Fruit fly (Drosophila melanogaster) whole organism, embryonic: ENCODE measurements around the gene CG10804.
A peak's percentile ranks its signal among the peaks of the same experiment; 100 is the strongest.

Experiments used
- C15 ChIP-seq: fragments of 200-800 bp; sonication (Bioruptor generic); IDR thresholded peaks from 3 replicates; pipeline ENCODE4 v1.3.6; 2022; ENCODE audit warnings: missing biosample characterization, missing genetic modification characterization
- CG10462 ChIP-seq: fragments of 200-800 bp; sonication (Bioruptor generic); optimal IDR thresholded peaks from 2 replicates; lab custom pipeline; 2016; ENCODE audit warnings: missing biosample characterization, missing genetic modification characterization
- CG10565 ChIP-seq: fragments of 200-800 bp; sonication (Bioruptor generic); optimal IDR thresholded peaks from 3 replicates; lab custom pipeline; 2016; ENCODE audit warnings: missing biosample characterization, mild to moderate bottlenecking, missing genetic modification characterization
- CG12104 ChIP-seq: fragments of 200-800 bp; sonication (Bioruptor generic); optimal IDR thresholded peaks from 3 replicates; lab custom pipeline; 2016; ENCODE audit warnings: missing biosample characterization, missing genetic modification characterization
- CG12391 ChIP-seq: fragments of 200-800 bp; sonication (Bioruptor generic); optimal IDR thresholded peaks from 3 replicates; lab custom pipeline; 2018; ENCODE audit warnings: missing biosample characterization, mild to moderate bottlenecking, missing genetic modification characterization, moderate library complexity
- CG12942 ChIP-seq: fragments of 200-800 bp; sonication (Bioruptor generic); optimal IDR thresholded peaks from 3 replicates; lab custom pipeline; 2016; ENCODE audit warnings: missing biosample characterization, missing genetic modification characterization
- CG17912 ChIP-seq: fragments of 200-800 bp; sonication (Bioruptor generic); optimal IDR thresholded peaks from 2 replicates; lab custom pipeline; 2018; ENCODE audit warnings: missing biosample characterization, mild to moderate bottlenecking, missing genetic modification characterization
- CG1792 ChIP-seq: fragments of 200-800 bp; sonication (Bioruptor generic); optimal IDR thresholded peaks from 2 replicates; lab custom pipeline; 2016; ENCODE audit warnings: missing biosample characterization, missing genetic modification characterization
- CG2116 ChIP-seq: fragments of 200-800 bp; sonication (Bioruptor generic); optimal IDR thresholded peaks from 3 replicates; lab custom pipeline; 2018; ENCODE audit warnings: missing biosample characterization, mild to moderate bottlenecking, missing genetic modification characterization
- CG2202 ChIP-seq: fragments of 200-800 bp; sonication (Bioruptor generic); optimal IDR thresholded peaks from 2 replicates; lab custom pipeline; 2018; ENCODE audit warnings: missing biosample characterization, mild to moderate bottlenecking, missing genetic modification characterization
- CG32532 ChIP-seq: fragments of 200-800 bp; sonication (Bioruptor generic); IDR thresholded peaks from 2 replicates; pipeline ENCODE4 v1.3.6; 2022; ENCODE audit warnings: missing biosample characterization, missing genetic modification characterization
- CG3407 ChIP-seq: fragments of 200-800 bp; sonication (Bioruptor generic); optimal IDR thresholded peaks from 2 replicates; lab custom pipeline; 2018; ENCODE audit warnings: missing biosample characterization, mild to moderate bottlenecking, missing genetic modification characterization
- CG6683 ChIP-seq: fragments of 200-800 bp; sonication (Bioruptor generic); optimal IDR thresholded peaks from 2 replicates; lab custom pipeline; 2017; ENCODE audit warnings: missing biosample characterization, mild to moderate bottlenecking, missing genetic modification characterization, missing genetic modification reagents
- CG7987 ChIP-seq: fragments of 200-800 bp; sonication (Bioruptor generic); optimal IDR thresholded peaks from 2 replicates; lab custom pipeline; 2018; ENCODE audit warnings: missing biosample characterization, mild to moderate bottlenecking, missing genetic modification characterization, moderate library complexity
- Ets97D ChIP-seq: fragments of 200-800 bp; sonication (Bioruptor generic); optimal IDR thresholded peaks from 3 replicates; lab custom pipeline; 2016; ENCODE audit warnings: missing biosample characterization, missing genetic modification characterization
- Fer2 ChIP-seq: fragments of 200-800 bp; sonication (Bioruptor generic); optimal IDR thresholded peaks from 2 replicates; lab custom pipeline; 2018; ENCODE audit warnings: missing biosample characterization, mild to moderate bottlenecking, missing genetic modification characterization, moderate library complexity
- Jarid2 ChIP-seq: fragments of 200-800 bp; sonication (Bioruptor generic); optimal IDR thresholded peaks from 3 replicates; lab custom pipeline; 2017; ENCODE audit warnings: mild to moderate bottlenecking, missing biosample characterization, missing genetic modification reagents, missing genetic modification characterization
- Kr ChIP-seq: fragments of 200-800 bp; sonication (Bioruptor generic); optimal IDR thresholded peaks from 2 replicates; lab custom pipeline; 2017; ENCODE audit warnings: missing biosample characterization, mild to moderate bottlenecking, missing genetic modification characterization
- Mrtf ChIP-seq: fragments of 200-800 bp; sonication (Bioruptor generic); IDR thresholded peaks from 3 replicates; pipeline ENCODE4 v1.3.6; 2022; ENCODE audit warnings: missing biosample characterization, missing genetic modification characterization
- NFAT ChIP-seq: fragments of 200-800 bp; sonication (Bioruptor generic); IDR thresholded peaks from 2 replicates; pipeline ENCODE4 v1.3.6; 2022; ENCODE audit warnings: missing biosample characterization, missing genetic modification characterization
- Pdp1 ChIP-seq, 2 experiments: fragments of 200-800 bp; sonication (Bioruptor generic); optimal IDR thresholded peaks; 3 replicates each; lab custom pipeline; 2016; ENCODE audit warnings: missing biosample characterization in 2 of 2, missing genetic modification characterization in 2 of 2, mild to moderate bottlenecking in 1 of 2, moderate library complexity in 1 of 2
- Ravus ChIP-seq: fragments of 200-800 bp; sonication (Bioruptor generic); IDR thresholded peaks from 2 replicates; pipeline ENCODE4 v1.3.6; 2022; ENCODE audit warnings: missing biosample characterization, missing genetic modification characterization
- Sry-δ ChIP-seq: fragments of 200-800 bp; sonication (Bioruptor generic); optimal IDR thresholded peaks from 2 replicates; lab custom pipeline; 2016; ENCODE audit warnings: missing biosample characterization, missing genetic modification characterization
- Taf1 ChIP-seq: fragments of 200-800 bp; sonication (Bioruptor generic); IDR thresholded peaks from 2 replicates; pipeline ENCODE4 v1.3.6; 2022; ENCODE audit warnings: missing biosample characterization, missing genetic modification characterization
- ac ChIP-seq: fragments of 200-800 bp; sonication (Bioruptor generic); optimal IDR thresholded peaks from 3 replicates; lab custom pipeline; 2017; ENCODE audit warnings: missing biosample characterization, mild to moderate bottlenecking, missing genetic modification characterization
- bbx ChIP-seq: fragments of 200-800 bp; sonication (Bioruptor generic); IDR thresholded peaks from 2 replicates; pipeline ENCODE4 v1.3.6; 2022; ENCODE audit warnings: missing biosample characterization, missing genetic modification characterization; ENCODE audit not compliant: partially characterized antibody
- cad ChIP-seq: fragments of >200 bp; optimal IDR thresholded peaks from 2 replicates; lab custom pipeline; 2017; ENCODE audit warnings: missing biosample characterization, missing genetic modification characterization
- cas ChIP-seq: fragments of 200-800 bp; sonication (Bioruptor generic); IDR thresholded peaks from 2 replicates; pipeline ENCODE4 v1.3.6; 2022; ENCODE audit warnings: missing biosample characterization, missing genetic modification characterization
- crc ChIP-seq: fragments of 200-800 bp; sonication (Bioruptor generic); optimal IDR thresholded peaks from 2 replicates; lab custom pipeline; 2016; ENCODE audit warnings: missing biosample characterization, missing genetic modification characterization
- crp ChIP-seq, 2 experiments: fragments of 200-800 bp; sonication (Bioruptor generic); optimal IDR thresholded peaks; 2 replicates in 1 of 2; 3 replicates in 1 of 2; lab custom pipeline; 2017; ENCODE audit warnings: missing biosample characterization in 2 of 2, missing genetic modification characterization in 2 of 2, mild to moderate bottlenecking in 1 of 2, moderate library complexity in 1 of 2
- cwo ChIP-seq: fragments of 200-800 bp; sonication (Bioruptor generic); optimal IDR thresholded peaks from 3 replicates; lab custom pipeline; 2017; ENCODE audit warnings: missing biosample characterization, missing genetic modification characterization, mild to moderate bottlenecking, moderate library complexity, missing genetic modification reagents
- dpn ChIP-seq, 2 experiments: fragments of 200-800 bp; sonication (Bioruptor generic); optimal IDR thresholded peaks; 3 replicates each; lab custom pipeline; 2016; ENCODE audit warnings: missing biosample characterization in 2 of 2, missing genetic modification characterization in 2 of 2
- dysf ChIP-seq: fragments of 200-800 bp; sonication (Bioruptor generic); IDR thresholded peaks from 3 replicates; pipeline ENCODE4 v1.3.6; 2022; ENCODE audit warnings: missing biosample characterization, missing genetic modification characterization
- fd102C ChIP-seq: fragments of 200-800 bp; sonication (Bioruptor generic); optimal IDR thresholded peaks from 2 replicates; lab custom pipeline; 2018; ENCODE audit warnings: missing biosample characterization, mild to moderate bottlenecking, missing genetic modification characterization, moderate library complexity
- hbn ChIP-seq: fragments of 200-800 bp; sonication (Bioruptor generic); IDR thresholded peaks from 2 replicates; pipeline ENCODE4 v1.3.6; 2022; ENCODE audit warnings: missing biosample characterization, missing genetic modification characterization; ENCODE audit not compliant: partially characterized antibody
- jigr1 ChIP-seq: fragments of 200-800 bp; sonication (Bioruptor generic); IDR thresholded peaks from 3 replicates; pipeline ENCODE4 v1.3.6; 2022; ENCODE audit warnings: missing biosample characterization, missing genetic modification characterization
- nom ChIP-seq: fragments of 200-800 bp; sonication (Bioruptor generic); optimal IDR thresholded peaks from 2 replicates; lab custom pipeline; 2017; ENCODE audit warnings: missing biosample characterization, missing genetic modification characterization, mild to moderate bottlenecking, moderate library complexity, missing genetic modification reagents
- pfk ChIP-seq: fragments of 200-800 bp; sonication (Bioruptor generic); optimal IDR thresholded peaks from 2 replicates; lab custom pipeline; 2018; ENCODE audit warnings: missing biosample characterization, mild to moderate bottlenecking, missing genetic modification characterization, moderate library complexity
- pzg ChIP-seq: fragments of 200-800 bp; sonication (Bioruptor generic); optimal IDR thresholded peaks from 3 replicates; lab custom pipeline; 2018; ENCODE audit warnings: missing biosample characterization, mild to moderate bottlenecking, missing genetic modification characterization, moderate library complexity
- salm ChIP-seq: fragments of 200-800 bp; sonication (Bioruptor generic); optimal IDR thresholded peaks from 2 replicates; lab custom pipeline; 2018; ENCODE audit warnings: missing biosample characterization, mild to moderate bottlenecking, missing genetic modification characterization
- scrt ChIP-seq: fragments of 200-800 bp; sonication (Bioruptor generic); optimal IDR thresholded peaks from 2 replicates; lab custom pipeline; 2018; ENCODE audit warnings: missing biosample characterization, mild to moderate bottlenecking, missing genetic modification characterization, moderate library complexity
- sd ChIP-seq: fragments of 200-800 bp; sonication (Bioruptor generic); optimal IDR thresholded peaks from 3 replicates; lab custom pipeline; 2018; ENCODE audit warnings: missing biosample characterization, mild to moderate bottlenecking, missing genetic modification characterization, moderate library complexity
- shn ChIP-seq: fragments of 200-800 bp; sonication (Bioruptor generic); optimal IDR thresholded peaks from 3 replicates; lab custom pipeline; 2016; ENCODE audit warnings: missing biosample characterization, missing genetic modification characterization
- slp2 ChIP-seq: fragments of 200-800 bp; sonication (Bioruptor generic); optimal IDR thresholded peaks from 2 replicates; lab custom pipeline; 2016; ENCODE audit warnings: missing biosample characterization, missing genetic modification characterization
- trem ChIP-seq: fragments of 200-800 bp; optimal IDR thresholded peaks from 3 replicates; lab custom pipeline; 2019; ENCODE audit warnings: missing biosample characterization, mild to moderate bottlenecking, missing genetic modification characterization, moderate library complexity
- tx ChIP-seq: fragments of 200-800 bp; sonication (Bioruptor generic); optimal IDR thresholded peaks from 2 replicates; lab custom pipeline; 2016; ENCODE audit warnings: missing biosample characterization, missing genetic modification characterization
- unpg ChIP-seq: fragments of 200-800 bp; sonication (Bioruptor generic); optimal IDR thresholded peaks from 3 replicates; lab custom pipeline; 2018; ENCODE audit warnings: missing biosample characterization, mild to moderate bottlenecking, missing genetic modification characterization, moderate library complexity
- usp ChIP-seq: fragments of >200 bp; optimal IDR thresholded peaks from 2 replicates; lab custom pipeline; 2017; ENCODE audit warnings: missing biosample characterization, missing genetic modification characterization

CG10804 gene

dm6 chrX:3482119-3483014 is at the start of gene CG10804, which contains the start of gene CG10802 (continued):
- TF ChIP-seq CG32532 (GFP tag; lab: Robert Waterston, UW) (peak; percentile 85), Sry-δ (GFP tag; lab: Kevin White, UChicago) (peak; percentile 85), crc (GFP tag; lab: Kevin White, UChicago) (peak; percentile 26), ac (GFP tag; lab: Kevin White, UChicago) (no peak), salm (tag; lab: Kevin White, UChicago) (no peak), Taf1 (GFP tag; lab: Robert Waterston, UW) (peak; percentile 79), dpn (GFP tag; optimal IDR thresholded peaks at IDR 0.05; lab: Kevin White, UChicago) (peak; percentile 79 to 82), jigr1 (peak; percentile 57; the same call in 1 of the 3 replicates), slp2 (GFP tag; lab: Kevin White, UChicago) (peak; percentile 80), CG17912 (GFP tag; lab: Kevin White, UChicago) (no peak), unpg (GFP tag; lab: Kevin White, UChicago) (peak; percentile 70), Ets97D (peak; percentile 69), crp (GFP tag; optimal IDR thresholded peaks at IDR 0.05; lab: Kevin White, UChicago) (peak in 1 of 2 experiments; percentile 42), CG10565 (GFP tag; lab: Kevin White, UChicago) (peak; percentile 49), cwo (GFP tag; lab: Kevin White, UChicago) (peak; percentile 24), CG12104 (GFP tag; lab: Kevin White, UChicago) (peak; percentile 37), CG12942 (GFP tag; lab: Kevin White, UChicago) (peak; percentile 70), usp (no peak), Pdp1 (GFP tag; optimal IDR thresholded peaks at IDR 0.05; lab: Kevin White, UChicago) (peak; percentile 76 to 80), Jarid2 (GFP tag; lab: Kevin White, UChicago) (no peak), hbn (GFP tag; lab: Robert Waterston, UW) (peak; percentile 45; the same call in 1 of the 2 replicates), CG10462 (GFP tag; lab: Kevin White, UChicago) (peak; percentile 54), CG6683 (no peak), tx (GFP tag; lab: Kevin White, UChicago) (peak; percentile 81), CG2202 (peak; percentile 16), Kr (GFP tag; lab: Kevin White, UChicago) (no peak), cad (GFP tag; lab: Kevin White, UChicago) (no peak), nom (GFP tag; lab: Kevin White, UChicago) (no peak), dysf (GFP tag; lab: Robert Waterston, UW) (peak; percentile 89), Ravus (GFP tag; lab: Robert Waterston, UW) (no peak), CG2116 (GFP tag; lab: Kevin White, UChicago) (peak; percentile 82), CG12391 (peak; percentile 85), fd102C (GFP tag; lab: Kevin White, UChicago) (no peak), Mrtf (peak; percentile 70), pfk (GFP tag; lab: Kevin White, UChicago) (no peak), CG1792 (GFP tag; lab: Kevin White, UChicago) (peak; percentile 69), NFAT (GFP tag; lab: Robert Waterston, UW) (peak; percentile 77), sd (tag; lab: Kevin White, UChicago) (peak; percentile 48), pzg (GFP tag; lab: Kevin White, UChicago) (peak; percentile 63), trem (tag; lab: Kevin White, UChicago) (peak; percentile 59), Fer2 (tag; lab: Kevin White, UChicago) (peak; percentile 27), shn (GFP tag; lab: Kevin White, UChicago) (peak; percentile 92), CG7987 (peak; percentile 14), bbx (GFP tag; lab: Robert Waterston, UW) (no peak), scrt (GFP tag; lab: Kevin White, UChicago) (no peak), cas (GFP tag; lab: Robert Waterston, UW) (peak; percentile 62), CG3407 (peak; percentile 35), C15 (GFP tag; lab: Robert Waterston, UW) (no peak)
